Worm (Caenorhabditis elegans): ENCODE measurements around the gene F45H10.5.

The F45H10.5 gene

DNA sequence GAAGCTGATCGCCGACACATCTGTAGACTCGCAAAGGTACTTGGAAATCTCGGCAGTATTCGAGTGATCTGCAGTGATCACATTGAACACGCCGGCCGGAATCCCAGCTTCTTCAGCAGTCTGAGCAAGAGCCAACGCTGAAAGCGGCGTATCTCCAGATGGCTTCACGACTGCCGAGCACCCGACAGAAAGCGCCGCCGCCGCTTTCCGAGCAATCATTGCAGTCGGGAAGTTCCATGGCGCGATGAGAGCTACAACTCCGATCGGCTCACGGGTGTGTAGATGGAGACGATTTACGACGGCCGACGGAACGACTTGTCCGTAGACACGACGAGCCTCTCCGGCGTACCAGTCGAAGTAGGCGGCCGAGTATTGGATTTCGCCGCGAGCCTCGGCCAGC, 11.8 kb upstream of the F45H10.5 start:
- TF ChIP-seq zfh-2 (GFP tag; conservative IDR thresholded peaks at IDR 0.05), result peak; percentile 82
- no peak for TF ChIP-seq egl-44 (GFP tag; IDR thresholded peaks at IDR 0.05)
- TF ChIP-seq T07F8.4 (tag; optimal IDR thresholded peaks at IDR 0.05), result no peak
- TF ChIP-seq egrh-3 (GFP tag; IDR thresholded peaks at IDR 0.05), result no peak
- no peak for TF ChIP-seq mes-4 (tag; optimal IDR thresholded peaks at IDR 0.05)
- TF ChIP-seq madf-10 (tag; optimal IDR thresholded peaks at IDR 0.05), result no peak
- 0 out of 2 replicates have a peak, but pooled peaks have one; percentile 58 for TF ChIP-seq lin-26 (GFP tag; IDR thresholded peaks at IDR 0.05)
- no peak for TF ChIP-seq hsf-1 (GFP tag; IDR thresholded peaks at IDR 0.05)
- TF ChIP-seq bed-2 (GFP tag; IDR thresholded peaks at IDR 0.05), result no peak
- TF ChIP-seq atf-7 (tag; optimal IDR thresholded peaks at IDR 0.05), result no peak
- no peak for TF ChIP-seq ztf-22 (GFP tag; optimal IDR thresholded peaks at IDR 0.05)

DNA sequence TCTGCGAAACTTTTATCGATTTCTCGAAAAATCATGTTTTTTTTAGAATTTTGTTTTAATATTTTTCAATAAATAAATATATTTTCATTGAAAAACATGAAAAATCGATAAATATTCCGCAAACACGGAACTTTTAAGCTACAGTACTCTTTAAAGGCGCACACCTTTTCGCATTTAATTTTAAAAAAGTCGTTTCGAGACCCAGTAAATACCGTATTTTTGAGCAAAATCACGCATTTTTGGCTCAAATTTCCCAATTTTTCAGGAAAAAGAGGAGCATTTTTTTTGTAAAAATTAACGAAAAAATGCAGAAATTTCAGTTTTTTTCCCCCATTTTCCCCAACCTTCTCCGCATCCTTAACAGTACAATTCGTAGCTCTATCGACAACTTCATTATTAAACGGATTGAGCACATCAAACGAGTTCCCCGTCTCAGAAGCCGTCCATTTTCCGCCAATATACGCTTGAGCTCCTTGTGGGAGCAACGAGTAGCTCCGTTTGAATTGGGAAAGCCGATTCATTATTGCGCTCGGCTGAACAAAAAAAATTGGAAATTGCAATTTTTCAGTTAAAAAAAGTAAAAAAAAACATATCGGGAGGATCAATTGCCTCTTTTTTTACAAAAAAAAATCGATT, 10.3 kb upstream of the F45H10.5 start, which contains the start of gene alh-7:
Gene alh-7 (minus strand): TSS at position 533 of the 636 bp plus-strand sequence.
- TF ChIP-seq mel-28 (tag; optimal IDR thresholded peaks at IDR 0.05; ENCODE audit: borderline replicate concordance), result no peak
- TF ChIP-seq snpc-3.4 (tag; optimal IDR thresholded peaks at IDR 0.05), result no peak
- TF ChIP-seq ceh-40 (GFP tag; IDR thresholded peaks at IDR 0.05), result no peak
- TF ChIP-seq attf-3 (GFP tag; conservative IDR thresholded peaks at IDR 0.05), result no peak
- TF ChIP-seq ceh-100 (GFP tag; IDR thresholded peaks at IDR 0.05), result no peak
- TF ChIP-seq hrde-1 (tag; optimal IDR thresholded peaks at IDR 0.05; ENCODE audit: borderline replicate concordance), result peak; percentile 33
- no peak for TF ChIP-seq lir-1 (GFP tag; conservative IDR thresholded peaks at IDR 0.05)
- TF ChIP-seq madf-8 (GFP tag; conservative IDR thresholded peaks at IDR 0.05), result 0 out of 2 replicates have a peak, but pooled peaks have one; percentile 10
- no peak for TF ChIP-seq zim-3 (tag; optimal IDR thresholded peaks at IDR 0.05)
- TF ChIP-seq nhr-90 (tag; optimal IDR thresholded peaks at IDR 0.05), result no peak
- no peak for TF ChIP-seq let-607 (tag; optimal IDR thresholded peaks at IDR 0.05)
- TF ChIP-seq B0336.3 (GFP tag; IDR thresholded peaks at IDR 0.05), result peak; percentile 44; the same call in 1 of the 2 replicates
- no peak for TF ChIP-seq F37B4.10 (GFP tag; IDR thresholded peaks at IDR 0.05)
- peak; percentile 33 for TF ChIP-seq athp-1 (tag; optimal IDR thresholded peaks at IDR 0.05)
- no peak for TF ChIP-seq lin-40 (tag; optimal IDR thresholded peaks at IDR 0.05)
- TF ChIP-seq egl-18 (GFP tag; IDR thresholded peaks at IDR 0.05), result no peak
- no peak for TF ChIP-seq Y53G8AR.9 (GFP tag; conservative IDR thresholded peaks at IDR 0.05)
- TF ChIP-seq Y56A3A.18 (GFP tag; IDR thresholded peaks at IDR 0.05), result no peak
- no peak for TF ChIP-seq sptf-2 (GFP tag; optimal IDR thresholded peaks at IDR 0.05)
- no peak for TF ChIP-seq nfyb-1 (GFP tag; IDR thresholded peaks at IDR 0.05)
- no peak for TF ChIP-seq ets-4 (GFP tag; optimal IDR thresholded peaks at IDR 0.05)
- TF ChIP-seq nhr-120 (GFP tag; IDR thresholded peaks at IDR 0.05), result no peak
- peak; percentile 82 for TF ChIP-seq lsl-1 (GFP tag; optimal IDR thresholded peaks at IDR 0.05)
- no peak for TF ChIP-seq bed-2 (GFP tag; IDR thresholded peaks at IDR 0.05)
- TF ChIP-seq ztf-22 (GFP tag; optimal IDR thresholded peaks at IDR 0.05), result no peak
- no peak for TF ChIP-seq F22D6.2 (tag; optimal IDR thresholded peaks at IDR 0.05)
- no peak for TF ChIP-seq madf-6 (GFP tag; IDR thresholded peaks at IDR 0.05)
- no peak for TF ChIP-seq lin-54 (GFP tag; optimal IDR thresholded peaks at IDR 0.05)
- TF ChIP-seq efl-1 (GFP tag; optimal IDR thresholded peaks at IDR 0.05), result no peak
- TF ChIP-seq tbp1 (GFP tag; optimal IDR thresholded peaks at IDR 0.05), result no peak
- no peak for TF ChIP-seq mxl-1 (tag; optimal IDR thresholded peaks at IDR 0.05)
- no peak for TF ChIP-seq sea-2 (GFP tag; IDR thresholded peaks at IDR 0.05)
- no peak for TF ChIP-seq dpl-1 (GFP tag; optimal IDR thresholded peaks at IDR 0.05)
- TF ChIP-seq zfh-2 (GFP tag; conservative IDR thresholded peaks at IDR 0.05), result no peak
- TF ChIP-seq ekl-4 (GFP tag; IDR thresholded peaks at IDR 0.05), result no peak
- no peak for TF ChIP-seq lag-1 (GFP tag; IDR thresholded peaks at IDR 0.05)
- no peak for TF ChIP-seq B0035.1 (tag; optimal IDR thresholded peaks at IDR 0.05)
- TF ChIP-seq Y79H2A.3 (GFP tag; conservative IDR thresholded peaks at IDR 0.05), result no peak
- no peak for TF ChIP-seq hlh-12 (tag; optimal IDR thresholded peaks at IDR 0.05)
